Worm (Caenorhabditis elegans): ENCODE data around the gene F09F9.5.

The F09F9.5 gene

DNA sequence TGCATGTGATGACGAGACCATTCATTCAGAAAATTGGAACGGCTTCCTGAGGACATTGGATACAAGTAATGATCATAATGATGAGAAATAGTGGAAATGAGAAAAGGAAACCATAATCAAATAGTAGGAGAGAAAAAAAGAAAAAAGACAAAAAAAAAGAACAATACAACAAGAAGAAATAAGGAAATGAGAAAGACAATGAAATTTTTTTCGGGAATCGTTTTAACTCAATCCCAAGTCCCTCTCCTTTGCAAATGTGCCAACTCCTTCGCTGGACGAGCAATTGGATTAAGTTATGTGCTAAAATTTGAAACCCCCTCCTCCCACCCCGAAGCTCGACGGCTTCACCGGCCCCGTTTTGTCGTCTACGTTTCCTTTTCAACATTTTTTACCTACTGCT, 28.8 kb upstream of the F09F9.5 start:
- no peak for TF ChIP-seq sox-4 (tag; optimal IDR thresholded peaks at IDR 0.05)
- TF ChIP-seq lin-14 (GFP tag; optimal IDR thresholded peaks at IDR 0.05) = peak; percentile 50
- TF ChIP-seq fkh-10 (GFP tag; optimal IDR thresholded peaks at IDR 0.05) = peak; percentile 23
- TF ChIP-seq nhr-90 (tag; optimal IDR thresholded peaks at IDR 0.05; ENCODE audit: poor library complexity) = no peak
- TF ChIP-seq sup-37 (GFP tag; optimal IDR thresholded peaks at IDR 0.05) = no peak
- TF ChIP-seq lin-13 (GFP tag; optimal IDR thresholded peaks at IDR 0.05) = no peak

- TF ChIP-seq unc-30 (tag; optimal IDR thresholded peaks at IDR 0.05) (peak; percentile 21), nhr-90 (tag; optimal IDR thresholded peaks at IDR 0.05; ENCODE audit: poor library complexity) (no peak), ceh-8 (GFP tag; optimal IDR thresholded peaks at IDR 0.05) (no peak), zag-1 (tag; optimal IDR thresholded peaks at IDR 0.05) (no peak), skn-1 (tag; optimal IDR thresholded peaks at IDR 0.05) (no peak), lin-15B (tag; optimal IDR thresholded peaks at IDR 0.05) (no peak), mab-9 (GFP tag; IDR thresholded peaks at IDR 0.05) (peak; percentile 51; the same call in 1 of the 2 replicates), blmp-1 (tag; optimal IDR thresholded peaks at IDR 0.05) (no peak), ceh-90 (tag; optimal IDR thresholded peaks at IDR 0.05) (no peak), C16A3.4 (tag; optimal IDR thresholded peaks at IDR 0.05) (no peak)
Observed at ce11 chrX:4094979-4095378, 22.7 kb upstream of the F09F9.5 start.

ce11 chrX:4100473-4100872, 17.3 kb upstream of the F09F9.5 start, which contains the start of gene clh-4:
TSS of gene clh-4 (minus strand) at chrX:4100573.
- TF ChIP-seq aha-1 (tag; optimal IDR thresholded peaks at IDR 0.05) = no peak
- TF ChIP-seq unc-30 (tag; optimal IDR thresholded peaks at IDR 0.05) = no peak
- TF ChIP-seq ztf-11 (tag; optimal IDR thresholded peaks at IDR 0.05) = no peak
- TF ChIP-seq C04F5.9 (tag; optimal IDR thresholded peaks at IDR 0.05) = no peak
- TF ChIP-seq lin-35 (GFP tag; optimal IDR thresholded peaks at IDR 0.05) = no peak
- no peak for TF ChIP-seq nhr-19 (GFP tag; conservative IDR thresholded peaks at IDR 0.05)
- TF ChIP-seq F16B12.6 (tag; optimal IDR thresholded peaks at IDR 0.05) = no peak
- TF ChIP-seq ceh-82 (tag; optimal IDR thresholded peaks at IDR 0.05) = no peak
- TF ChIP-seq nhr-237 (tag; optimal IDR thresholded peaks at IDR 0.05) = no peak
- TF ChIP-seq nhr-47 (tag; optimal IDR thresholded peaks at IDR 0.05) = no peak
- TF ChIP-seq ces-1 (GFP tag; optimal IDR thresholded peaks at IDR 0.05) = no peak
- no peak for TF ChIP-seq mdl-1 (tag; optimal IDR thresholded peaks at IDR 0.05)
- TF ChIP-seq dsc-1 (tag; optimal IDR thresholded peaks at IDR 0.05) = no peak
- TF ChIP-seq C16A3.4 (tag; optimal IDR thresholded peaks at IDR 0.05) = no peak
- TF ChIP-seq Y116A8C.19 (tag; optimal IDR thresholded peaks at IDR 0.05; ENCODE audit: borderline replicate concordance) = no peak
- TF ChIP-seq rnt-1 (tag; optimal IDR thresholded peaks at IDR 0.05) = no peak
- no peak for TF ChIP-seq ama-1 (optimal IDR thresholded peaks at IDR 0.05)
- no peak for TF ChIP-seq lsy-2 (tag; optimal IDR thresholded peaks at IDR 0.05)
- TF ChIP-seq ceh-90 (tag; optimal IDR thresholded peaks at IDR 0.05) = no peak

ce11 chrX:4101213-4101612, 16.5 kb upstream of the F09F9.5 start:
- no peak for TF ChIP-seq nhr-47 (tag; optimal IDR thresholded peaks at IDR 0.05)
- no peak for TF ChIP-seq Y116A8C.19 (tag; optimal IDR thresholded peaks at IDR 0.05; ENCODE audit: borderline replicate concordance)
- no peak for TF ChIP-seq nhr-20 (tag; optimal IDR thresholded peaks at IDR 0.05)
- no peak for TF ChIP-seq hlh-4 (tag; optimal IDR thresholded peaks at IDR 0.05)

ce11 chrX:4102075-4102598, 15.6 kb upstream of the F09F9.5 start, which contains the start of gene R02E4.3:
TSS of gene R02E4.3 (minus strand) at chrX:4102125.
- TF ChIP-seq skn-1 (tag; optimal IDR thresholded peaks at IDR 0.05) (no peak), blmp-1 (tag; optimal IDR thresholded peaks at IDR 0.05) (peak; percentile 25), hpl-2 (GFP tag; optimal IDR thresholded peaks at IDR 0.05) (no peak), ztf-4 (tag; optimal IDR thresholded peaks at IDR 0.05) (peak; percentile 3), jun-1 (tag; optimal IDR thresholded peaks at IDR 0.05) (peak; percentile 21), nhr-90 (tag; optimal IDR thresholded peaks at IDR 0.05; ENCODE audit: poor library complexity) (no peak)

Data from whole organism, L1 larva.